3 fruit fly cellular contexts compared by ENCODE assay signal in genomic region chr3L:10396500-10396899, dm6.
TF ChIP-seq lines count a peak whose summit lies in the region.

No protein-coding gene starts in this region.

- TF ChIP-seq CTCF in whole organism, embryonic (GFP tag; optimal IDR thresholded peaks at IDR 0.05; lab: Kevin White, UChicago) = no peak

TF ChIP-seq in whole organism, embryonic, 481 proteins besides CTCF, POLR2A, EP300 and RAD21:
- TF ChIP-seq CG12155 (GFP tag; optimal IDR thresholded peaks at IDR 0.05; lab: Kevin White, UChicago) (no peak), oc (tag; optimal IDR thresholded peaks at IDR 0.05; lab: Kevin White, UChicago) (no peak), sens (GFP tag; lab: Kevin White, UChicago) (peak; percentile 2), CG10321 (GFP tag; IDR thresholded peaks at IDR 0.05; lab: Robert Waterston, UW) (no peak), ATbp (GFP tag; optimal IDR thresholded peaks at IDR 0.05; lab: Kevin White, UChicago) (no peak), bsh (GFP tag; optimal IDR thresholded peaks at IDR 0.05; lab: Kevin White, UChicago) (peak in 1 of 2 experiments; percentile 36), ci (GFP tag; IDR thresholded peaks at IDR 0.05; lab: Robert Waterston, UW) (no peak), Kr (GFP tag; optimal IDR thresholded peaks at IDR 0.05; lab: Kevin White, UChicago) (no peak), CG13424 (tag; optimal IDR thresholded peaks at IDR 0.05; lab: Kevin White, UChicago) (no peak), her (GFP tag; optimal IDR thresholded peaks at IDR 0.05; lab: Kevin White, UChicago) (no peak), CG17328 (GFP tag; IDR thresholded peaks at IDR 0.05; lab: Robert Waterston, UW) (no peak), E2f1 (GFP tag; IDR thresholded peaks at IDR 0.05; lab: Robert Waterston, UW) (no peak), MTF-1 (GFP tag; optimal IDR thresholded peaks at IDR 0.05; lab: Kevin White, UChicago; ENCODE audit: borderline replicate concordance) (no peak)

TF ChIP-seq in whole organism, prepupa, 60 proteins besides CTCF, POLR2A, EP300 and RAD21:
- TF ChIP-seq CG9139 (GFP tag; optimal IDR thresholded peaks at IDR 0.05; lab: Kevin White, UChicago) (no peak), CG6163 (GFP tag; IDR thresholded peaks at IDR 0.05; lab: Robert Waterston, UW) (peak; percentile 48; the same call in 2 of the 3 replicates), CG8119 (GFP tag; IDR thresholded peaks at IDR 0.05; lab: Robert Waterston, UW) (peak; percentile 74), CG10669 (GFP tag; optimal IDR thresholded peaks at IDR 0.05; lab: Kevin White, UChicago) (peak; percentile 21), achi (GFP tag; optimal IDR thresholded peaks at IDR 0.05; lab: Kevin White, UChicago) (peak; percentile 36), CG6808 (GFP tag; optimal IDR thresholded peaks at IDR 0.05; lab: Kevin White, UChicago) (no peak), OdsH (GFP tag; optimal IDR thresholded peaks at IDR 0.05; lab: Kevin White, UChicago) (peak; percentile 25), acj6 (GFP tag; optimal IDR thresholded peaks at IDR 0.05; lab: Kevin White, UChicago) (peak; percentile 50), spab (GFP tag; optimal IDR thresholded peaks at IDR 0.05; lab: Kevin White, UChicago) (no peak), Sox14 (GFP tag; optimal IDR thresholded peaks at IDR 0.05; lab: Kevin White, UChicago) (peak; percentile 4), CG11294 (GFP tag; IDR thresholded peaks at IDR 0.05; lab: Robert Waterston, UW) (no peak), Hr4 (GFP tag; optimal IDR thresholded peaks at IDR 0.05; lab: Kevin White, UChicago) (peak; percentile 58), CG3919 (GFP tag; optimal IDR thresholded peaks at IDR 0.05; lab: Kevin White, UChicago) (peak; percentile 38), CG11902 (GFP tag; optimal IDR thresholded peaks at IDR 0.05; lab: Kevin White, UChicago) (no peak), CG11762 (GFP tag; optimal IDR thresholded peaks at IDR 0.05; lab: Kevin White, UChicago; ENCODE audit: insufficient read depth) (no peak), Eip75B (GFP tag; optimal IDR thresholded peaks at IDR 0.05; lab: Kevin White, UChicago) (no peak), dsx (GFP tag; optimal IDR thresholded peaks at IDR 0.05; lab: Kevin White, UChicago; ENCODE audit: poor library complexity, severe bottlenecking) (no peak), CG15336 (GFP tag; IDR thresholded peaks at IDR 0.05; lab: Robert Waterston, UW) (peak; percentile 72), CG7368 (GFP tag; optimal IDR thresholded peaks at IDR 0.05; lab: Kevin White, UChicago) (no peak), eg (GFP tag; IDR thresholded peaks at IDR 0.05; lab: Robert Waterston, UW) (peak; percentile 54), Sox15 (GFP tag; optimal IDR thresholded peaks at IDR 0.05; lab: Kevin White, UChicago) (no peak), Hr39 (GFP tag; optimal IDR thresholded peaks at IDR 0.05; lab: Kevin White, UChicago) (no peak), dac (GFP tag; optimal IDR thresholded peaks at IDR 0.05; lab: Kevin White, UChicago) (no peak), CG10631 (GFP tag; optimal IDR thresholded peaks at IDR 0.05; lab: Kevin White, UChicago) (peak; percentile 53), CG3032 (tag; optimal IDR thresholded peaks at IDR 0.05; lab: Kevin White, UChicago) (peak; percentile 2), fd59A (GFP tag; optimal IDR thresholded peaks at IDR 0.05; lab: Kevin White, UChicago) (peak; percentile 2), Hr38 (GFP tag; optimal IDR thresholded peaks at IDR 0.05; lab: Kevin White, UChicago) (no peak), CG31627 (GFP tag; optimal IDR thresholded peaks at IDR 0.05; lab: Kevin White, UChicago) (no peak), Ets96B (tag; optimal IDR thresholded peaks at IDR 0.05; lab: Kevin White, UChicago) (peak; percentile 28), CG32006 (GFP tag; optimal IDR thresholded peaks at IDR 0.05; lab: Kevin White, UChicago) (peak; percentile 77), Eip78C (GFP tag; lab: Kevin White, UChicago) (peak; percentile 65), pdm3 (GFP tag; optimal IDR thresholded peaks at IDR 0.05; lab: Kevin White, UChicago) (peak; percentile 18), Lpt (GFP tag; optimal IDR thresholded peaks at IDR 0.05; lab: Kevin White, UChicago) (no peak), Smox (GFP tag; optimal IDR thresholded peaks at IDR 0.05; lab: Kevin White, UChicago) (no peak), CG34406 (GFP tag; optimal IDR thresholded peaks at IDR 0.05; lab: Kevin White, UChicago) (no peak), salr (GFP tag; optimal IDR thresholded peaks at IDR 0.05; lab: Kevin White, UChicago) (peak in 1 of 2 experiments; percentile 61), CG6276 (GFP tag; optimal IDR thresholded peaks at IDR 0.05; lab: Kevin White, UChicago) (peak; percentile 12), CG4318 (GFP tag; optimal IDR thresholded peaks at IDR 0.05; lab: Kevin White, UChicago) (peak; percentile 53), Sox102F (GFP tag; optimal IDR thresholded peaks at IDR 0.05; lab: Kevin White, UChicago) (no peak), Met (GFP tag; optimal IDR thresholded peaks at IDR 0.05; lab: Kevin White, UChicago) (no peak), esn (GFP tag; optimal IDR thresholded peaks at IDR 0.05; lab: Kevin White, UChicago) (no peak)

TF ChIP-seq in whole organism, pupa, 21 proteins besides CTCF, POLR2A, EP300 and RAD21:
- peak; percentile 2 for TF ChIP-seq CG34367 (tag; optimal IDR thresholded peaks at IDR 0.05; lab: Kevin White, UChicago)
- no peak for TF ChIP-seq CG12605 (GFP tag; IDR thresholded peaks at IDR 0.05; lab: Robert Waterston, UW)
- TF ChIP-seq Snoo (tag; optimal IDR thresholded peaks at IDR 0.05; lab: Kevin White, UChicago) = no peak
- TF ChIP-seq D1 (tag; optimal IDR thresholded peaks at IDR 0.05; lab: Kevin White, UChicago) = no peak
- no peak for TF ChIP-seq CG10348 (GFP tag; IDR thresholded peaks at IDR 0.05; lab: Robert Waterston, UW)
- TF ChIP-seq rn (GFP tag; IDR thresholded peaks at IDR 0.05; lab: Robert Waterston, UW) = no peak
- peak; percentile 12 for TF ChIP-seq CG15710 (tag; optimal IDR thresholded peaks at IDR 0.05; lab: Kevin White, UChicago)
- TF ChIP-seq CG17806 (tag; optimal IDR thresholded peaks at IDR 0.05; lab: Kevin White, UChicago) = peak; percentile 41
- no peak for TF ChIP-seq Pif1A (GFP tag; optimal IDR thresholded peaks at IDR 0.05; lab: Kevin White, UChicago)
- no peak for TF ChIP-seq Ets98B (GFP tag; IDR thresholded peaks at IDR 0.05; lab: Robert Waterston, UW)
- no peak for TF ChIP-seq fd96Ca (GFP tag; IDR thresholded peaks at IDR 0.05; lab: Robert Waterston, UW)
- TF ChIP-seq CG9948 (tag; optimal IDR thresholded peaks at IDR 0.05; lab: Kevin White, UChicago) = peak; percentile 38
- TF ChIP-seq Pif1B (GFP tag; optimal IDR thresholded peaks at IDR 0.05; lab: Kevin White, UChicago) = no peak
- TF ChIP-seq CG32121 (GFP tag; IDR thresholded peaks at IDR 0.05; lab: Robert Waterston, UW) = no peak
- no peak for TF ChIP-seq CG13204 (GFP tag; optimal IDR thresholded peaks at IDR 0.05; lab: Kevin White, UChicago)
- TF ChIP-seq gl (tag; optimal IDR thresholded peaks at IDR 0.05; lab: Kevin White, UChicago) = no peak
- TF ChIP-seq CG8301 (tag; optimal IDR thresholded peaks at IDR 0.05; lab: Kevin White, UChicago) = peak; percentile 67
- TF ChIP-seq CG4496 (GFP tag; IDR thresholded peaks at IDR 0.05; lab: Robert Waterston, UW) = peak; percentile 59; the same call in 1 of the 3 replicates
- no peak for TF ChIP-seq EcR (GFP tag; optimal IDR thresholded peaks at IDR 0.05; lab: Kevin White, UChicago)
- TF ChIP-seq CG14655 (GFP tag; optimal IDR thresholded peaks at IDR 0.05; lab: Kevin White, UChicago) = peak; percentile 74
- TF ChIP-seq CG8159 (tag; optimal IDR thresholded peaks at IDR 0.05; lab: Kevin White, UChicago) = peak; percentile 28
